Fruit fly (Drosophila melanogaster): ENCODE data around the gene Npc2c.

- TF ChIP-seq EcR (GFP tag; optimal IDR thresholded peaks at IDR 0.05) (no peak), usp (GFP tag; optimal IDR thresholded peaks at IDR 0.05) (no peak), psq (optimal IDR thresholded peaks at IDR 0.05) (no peak)
Measured at dm6 chr3R:10063707-10064106, 3.7 kb downstream of the Npc2c start, which contains the start of gene CG33631.
